Worm (Caenorhabditis elegans) whole organism, early embryonic: Measurements from ENCODE around the gene ZK622.4.

ENCODE experiments used
- aly-1 ChIP-seq: sonication (generic microtip); optimal IDR thresholded peaks from 2 replicates; lab custom pipeline; 2016; ENCODE audit warnings: missing genetic modification characterization, missing compliant biosample characterization
- ama-1 ChIP-seq: fragments of 150-350 bp; optimal IDR thresholded peaks from 2 replicates; lab custom pipeline; 2014
- ceh-13 ChIP-seq: fragments of 200-800 bp; sonication (Bioruptor generic); optimal IDR thresholded peaks from 2 replicates; lab custom pipeline; 2018; ENCODE audit warnings: mild to moderate bottlenecking, missing genetic modification characterization, missing compliant biosample characterization
- ceh-36 ChIP-seq: sonication (generic microtip); optimal IDR thresholded peaks from 2 replicates; lab custom pipeline; 2016; ENCODE audit warnings: missing genetic modification characterization, inconsistent platforms, missing compliant biosample characterization
- ets-7 ChIP-seq: sonication (generic microtip); optimal IDR thresholded peaks from 2 replicates; lab custom pipeline; 2016; ENCODE audit warnings: missing genotype, missing genetic modification characterization, missing compliant biosample characterization
- flt-1 ChIP-seq: fragments of 200-800 bp; sonication (Bioruptor generic); IDR thresholded peaks from 2 replicates; pipeline ENCODE4 v1.3.6; 2022; ENCODE audit warnings: missing genetic modification characterization, missing compliant biosample characterization
- hmbx-1 ChIP-seq: sonication (generic microtip); optimal IDR thresholded peaks from 2 replicates; lab custom pipeline; 2016; ENCODE audit warnings: mild to moderate bottlenecking, missing genetic modification characterization, missing compliant biosample characterization
- hmg-4 ChIP-seq: fragments of 200-800 bp; sonication (Bioruptor generic); optimal IDR thresholded peaks from 2 replicates; lab custom pipeline; 2018; ENCODE audit warnings: mild to moderate bottlenecking, missing genetic modification characterization, missing compliant biosample characterization
- hnd-1 ChIP-seq: sonication (generic microtip); optimal IDR thresholded peaks from 2 replicates; lab custom pipeline; 2016; ENCODE audit warnings: missing genetic modification characterization, missing compliant biosample characterization
- pes-1 ChIP-seq: fragments of 200-800 bp; sonication (Bioruptor generic); IDR thresholded peaks from 2 replicates; pipeline ENCODE4 v1.3.6; 2022; ENCODE audit warnings: missing genetic modification reagents, missing genetic modification characterization, missing compliant biosample characterization
- scrt-1 ChIP-seq: fragments of 200-800 bp; sonication (Bioruptor generic); IDR thresholded peaks from 2 replicates; pipeline ENCODE4 v1.3.6; 2022; ENCODE audit warnings: missing genetic modification characterization, missing compliant biosample characterization
- sea-1 ChIP-seq: fragments of 200-800 bp; sonication (Bioruptor generic); conservative IDR thresholded peaks from 2 replicates; pipeline ENCODE4 v1.3.6; 2022; ENCODE audit warnings: missing genetic modification characterization, missing compliant biosample characterization
- tbx-11 ChIP-seq: fragments of 200-800 bp; sonication (Bioruptor generic); IDR thresholded peaks from 2 replicates; pipeline ENCODE4 v1.3.6; 2022; ENCODE audit warnings: missing genetic modification characterization, missing compliant biosample characterization
- tbx-37 ChIP-seq: fragments of 200-800 bp; sonication (Bioruptor generic); conservative IDR thresholded peaks from 2 replicates; pipeline ENCODE4 v1.3.6; 2022; ENCODE audit warnings: missing genetic modification reagents, missing genetic modification characterization, missing compliant biosample characterization

- no peak for TF ChIP-seq tbx-37 (GFP tag; lab: Robert Waterston, UW)
- TF ChIP-seq ama-1: no peak
- TF ChIP-seq flt-1 (GFP tag; lab: Robert Waterston, UW): no peak
- no peak for TF ChIP-seq ceh-13 (GFP tag; lab: Kevin White, UChicago)
- no peak for TF ChIP-seq ceh-36 (tag; lab: Kevin White, UChicago)
- TF ChIP-seq sea-1 (GFP tag; lab: Robert Waterston, UW): no peak
- TF ChIP-seq aly-1 (tag; lab: Kevin White, UChicago): no peak
- no peak for TF ChIP-seq tbx-11
- no peak for TF ChIP-seq hnd-1 (tag; lab: Kevin White, UChicago)
- no peak for TF ChIP-seq ets-7 (tag; lab: Kevin White, UChicago)
- TF ChIP-seq scrt-1 (GFP tag; lab: Robert Waterston, UW): no peak
- no peak for TF ChIP-seq hmg-4 (GFP tag; lab: Kevin White, UChicago)
- no peak for TF ChIP-seq pes-1 (GFP tag; lab: Robert Waterston, UW)
- TF ChIP-seq hmbx-1 (tag; lab: Kevin White, UChicago): no peak
These were observed 13.7 kb downstream of the ZK622.4 start for ce11 chrII:5306197-5306596.
